Worm (Caenorhabditis elegans) whole organism, L4/young adult: Measurements from ENCODE around the gene clec-222.

Source experiments
- W03F9.2 ChIP-seq: fragments of 150-350 bp; optimal IDR thresholded peaks from 2 replicates; lab custom pipeline; 2014; ENCODE audit warnings: missing biosample characterization, missing genetic modification characterization
- dao-5 ChIP-seq: sonication (generic microtip); optimal IDR thresholded peaks from 2 replicates; lab custom pipeline; 2016; ENCODE audit warnings: missing genotype, missing genetic modification characterization, moderate library complexity, missing compliant biosample characterization
- him-1 ChIP-seq: sonication (generic microtip); optimal IDR thresholded peaks from 2 replicates; lab custom pipeline; 2016; ENCODE audit warnings: missing genotype, missing genetic modification reagents, missing genetic modification characterization, missing compliant biosample characterization

Gene clec-222

ce11 chrV:11290888-11291287 lies 19.7 kb downstream of the clec-222 start, which contains the start of gene C03E10.1:
Gene C03E10.1, plus strand, starts transcription at chrV:11291188.
- TF ChIP-seq W03F9.2 (tag; lab: Kevin White, UChicago) (no peak), him-1 (tag; lab: Kevin White, UChicago) (no peak), dao-5 (no peak)

- no peak for TF ChIP-seq dao-5
- no peak for TF ChIP-seq W03F9.2 (tag; lab: Kevin White, UChicago)
These were observed 21.5 kb downstream of the clec-222 start for ce11 chrV:11292682-11293081.

- TF ChIP-seq him-1 (tag; lab: Kevin White, UChicago): no peak
- TF ChIP-seq W03F9.2 (tag; lab: Kevin White, UChicago): no peak
- TF ChIP-seq dao-5: no peak
These were observed 23.2 kb downstream of the clec-222 start, which contains the start of gene T03F7.6 for ce11 chrV:11294393-11294792. Gene T03F7.6, plus strand, starts transcription at chrV:11294693.

ce11 chrV:11298632-11299031 lies 27.5 kb downstream of the clec-222 start, which contains the start of gene T03F7.5:
Gene T03F7.5, minus strand, starts transcription at chrV:11298732.
- no peak for TF ChIP-seq him-1 (tag; lab: Kevin White, UChicago)

ce11 chrV:11299406-11299805 lies 28.3 kb downstream of the clec-222 start:
- TF ChIP-seq dao-5 (no peak), him-1 (tag; lab: Kevin White, UChicago) (no peak), W03F9.2 (tag; lab: Kevin White, UChicago) (no peak)

ce11 chrV:11300539-11300938 lies 29.4 kb downstream of the clec-222 start, which contains the start of gene srh-47:
Gene srh-47, minus strand, starts transcription at chrV:11300639.
- TF ChIP-seq W03F9.2 (tag; lab: Kevin White, UChicago) (no peak), him-1 (tag; lab: Kevin White, UChicago) (no peak), dao-5 (no peak)

- TF ChIP-seq him-1 (tag; lab: Kevin White, UChicago) (no peak), dao-5 (no peak), W03F9.2 (tag; lab: Kevin White, UChicago) (no peak)
These were observed 31.5 kb downstream of the clec-222 start, which contains the start of gene srh-46 for ce11 chrV:11302698-11303097. Gene srh-46, minus strand, starts transcription at chrV:11302886.

- TF ChIP-seq W03F9.2 (tag; lab: Kevin White, UChicago) (no peak), him-1 (tag; lab: Kevin White, UChicago) (no peak), dao-5 (no peak)
These were observed 33.0 kb downstream of the clec-222 start for ce11 chrV:11304200-11304599.

- no peak for TF ChIP-seq W03F9.2 (tag; lab: Kevin White, UChicago)
- no peak for TF ChIP-seq him-1 (tag; lab: Kevin White, UChicago)
- TF ChIP-seq dao-5: no peak
These were observed 33.7 kb downstream of the clec-222 start, which contains the start of gene srh-45 for ce11 chrV:11304879-11305278. Gene srh-45, minus strand, starts transcription at chrV:11304979.

- no peak for TF ChIP-seq dao-5
- no peak for TF ChIP-seq him-1 (tag; lab: Kevin White, UChicago)
- no peak for TF ChIP-seq W03F9.2 (tag; lab: Kevin White, UChicago)
These were observed 36.6 kb downstream of the clec-222 start for ce11 chrV:11307781-11308180.

ce11 chrV:11308346-11308745 lies 37.2 kb downstream of the clec-222 start, which contains the start of gene snf-11:
Gene snf-11, minus strand, starts transcription at chrV:11308446.
- TF ChIP-seq dao-5 (no peak), him-1 (tag; lab: Kevin White, UChicago) (no peak), W03F9.2 (tag; lab: Kevin White, UChicago) (no peak)

- TF ChIP-seq him-1 (tag; lab: Kevin White, UChicago): no peak
- no peak for TF ChIP-seq dao-5
- no peak for TF ChIP-seq W03F9.2 (tag; lab: Kevin White, UChicago)
These were observed 37.8 kb downstream of the clec-222 start for ce11 chrV:11308915-11309314.

- no peak for TF ChIP-seq dao-5
- TF ChIP-seq W03F9.2 (tag; lab: Kevin White, UChicago): no peak
These were observed 39.9 kb downstream of the clec-222 start, which contains the start of gene T03F7.7 for ce11 chrV:11311013-11311472. Gene T03F7.7, plus strand, starts transcription at chrV:11311422.

ce11 chrV:11312904-11313303 lies 41.8 kb downstream of the clec-222 start:
- TF ChIP-seq dao-5 (no peak), him-1 (tag; lab: Kevin White, UChicago) (no peak), W03F9.2 (tag; lab: Kevin White, UChicago) (no peak)
